Fruit fly (Drosophila melanogaster) whole organism, prepupa: ENCODE results near the gene Gli.
A peak's percentile ranks its signal among the peaks of the same experiment; 100 is the strongest.

Source experiments
- Blimp-1 ChIP-seq: fragments of 200-800 bp; sonication (Bioruptor generic); optimal IDR thresholded peaks from 3 replicates; lab custom pipeline; 2017; ENCODE audit warnings: missing biosample characterization, missing genetic modification characterization, mild to moderate bottlenecking, moderate library complexity, missing genetic modification reagents
- CG10631 ChIP-seq: fragments of 200-800 bp; sonication (Bioruptor generic); optimal IDR thresholded peaks from 2 replicates; lab custom pipeline; 2016; ENCODE audit warnings: missing biosample characterization, missing genetic modification characterization
- CG10669 ChIP-seq: fragments of 200-800 bp; sonication (Bioruptor generic); optimal IDR thresholded peaks from 3 replicates; lab custom pipeline; 2018; ENCODE audit warnings: missing biosample characterization, mild to moderate bottlenecking, missing genetic modification characterization, moderate library complexity
- CG11294 ChIP-seq: fragments of 200-800 bp; sonication (Bioruptor generic); IDR thresholded peaks from 2 replicates; pipeline ENCODE4 v1.3.6; 2022; ENCODE audit warnings: missing biosample characterization, missing genetic modification characterization
- CG11762 ChIP-seq: fragments of 200-800 bp; sonication (Bioruptor generic); optimal IDR thresholded peaks from 3 replicates; lab custom pipeline; 2016; ENCODE audit warnings: missing biosample characterization, missing genetic modification characterization; ENCODE audit not compliant: insufficient read depth
- CG16779 ChIP-seq: fragments of 200-800 bp; sonication (Bioruptor generic); optimal IDR thresholded peaks from 3 replicates; lab custom pipeline; 2017; ENCODE audit warnings: missing biosample characterization, mild to moderate bottlenecking, missing genetic modification characterization
- CG31627 ChIP-seq: fragments of 200-800 bp; sonication (Bioruptor generic); optimal IDR thresholded peaks from 3 replicates; lab custom pipeline; 2016; ENCODE audit warnings: missing biosample characterization, missing genetic modification characterization
- CG32006 ChIP-seq: fragments of 200-800 bp; sonication (Bioruptor generic); optimal IDR thresholded peaks from 3 replicates; lab custom pipeline; 2017; ENCODE audit warnings: missing biosample characterization, mild to moderate bottlenecking, missing genetic modification characterization
- CG34406 ChIP-seq: fragments of 200-800 bp; sonication (Bioruptor generic); optimal IDR thresholded peaks from 3 replicates; lab custom pipeline; 2016; ENCODE audit warnings: missing biosample characterization, missing genetic modification characterization
- CG3919 ChIP-seq: fragments of 200-800 bp; sonication (Bioruptor generic); optimal IDR thresholded peaks from 3 replicates; lab custom pipeline; 2016; ENCODE audit warnings: missing biosample characterization, missing genetic modification characterization
- CG4318 ChIP-seq: fragments of 200-800 bp; sonication (Bioruptor generic); optimal IDR thresholded peaks from 3 replicates; lab custom pipeline; 2017; ENCODE audit warnings: missing biosample characterization, mild to moderate bottlenecking, missing genetic modification characterization
- CG6792 ChIP-seq: fragments of 200-800 bp; sonication (Bioruptor generic); optimal IDR thresholded peaks from 3 replicates; lab custom pipeline; 2016; ENCODE audit warnings: missing biosample characterization, missing genetic modification characterization
- CG6808 ChIP-seq: fragments of 200-800 bp; sonication (Bioruptor generic); optimal IDR thresholded peaks from 3 replicates; lab custom pipeline; 2017; ENCODE audit warnings: missing biosample characterization, missing genetic modification characterization, mild to moderate bottlenecking, moderate library complexity, missing genetic modification reagents
- CG6854 ChIP-seq: fragments of 200-800 bp; sonication (Bioruptor generic); optimal IDR thresholded peaks from 2 replicates; lab custom pipeline; 2017; ENCODE audit warnings: missing biosample characterization, mild to moderate bottlenecking, missing genetic modification characterization
- CG7368 ChIP-seq: fragments of 200-800 bp; sonication (Bioruptor generic); optimal IDR thresholded peaks from 3 replicates; lab custom pipeline; 2016; ENCODE audit warnings: missing biosample characterization, missing genetic modification characterization
- CG8119 ChIP-seq: fragments of 200-800 bp; sonication (Bioruptor generic); IDR thresholded peaks from 3 replicates; pipeline ENCODE4 v1.3.6; 2022; ENCODE audit warnings: missing biosample characterization, missing genetic modification characterization
- CG8632 ChIP-seq: fragments of 200-800 bp; sonication (Bioruptor generic); optimal IDR thresholded peaks from 3 replicates; lab custom pipeline; 2016; ENCODE audit warnings: missing biosample characterization, missing genetic modification characterization
- CG9139 ChIP-seq: fragments of 200-800 bp; sonication (Bioruptor generic); optimal IDR thresholded peaks from 3 replicates; lab custom pipeline; 2017; ENCODE audit warnings: missing biosample characterization, mild to moderate bottlenecking, missing genetic modification characterization
- Eip78C ChIP-seq: fragments of 200-800 bp; sonication (Bioruptor generic); peaks from one replicate; lab custom pipeline; 2016; ENCODE audit warnings: missing biosample characterization, missing genetic modification characterization
- Eip93F ChIP-seq: fragments of 200-800 bp; sonication (Bioruptor generic); optimal IDR thresholded peaks from 2 replicates; lab custom pipeline; 2016; ENCODE audit warnings: missing biosample characterization, mild to moderate bottlenecking, missing genetic modification characterization
- Ets21C ChIP-seq: fragments of 200-800 bp; sonication (Bioruptor generic); optimal IDR thresholded peaks from 3 replicates; lab custom pipeline; 2016; ENCODE audit warnings: missing biosample characterization, missing genetic modification characterization
- Ets96B ChIP-seq: fragments of 200-800 bp; optimal IDR thresholded peaks from 2 replicates; lab custom pipeline; 2019; ENCODE audit warnings: missing biosample characterization, mild to moderate bottlenecking, missing genetic modification characterization, moderate library complexity
- Hr38 ChIP-seq: sonication (Bioruptor generic); optimal IDR thresholded peaks from 2 replicates; lab custom pipeline; 2016; ENCODE audit warnings: missing biosample characterization, missing genetic modification characterization
- Hr4 ChIP-seq: fragments of 200-800 bp; sonication (Bioruptor generic); optimal IDR thresholded peaks from 3 replicates; lab custom pipeline; 2016; ENCODE audit warnings: missing biosample characterization, missing genetic modification characterization
- Lpt ChIP-seq: fragments of 200-800 bp; sonication (Bioruptor generic); optimal IDR thresholded peaks from 3 replicates; lab custom pipeline; 2016; ENCODE audit warnings: missing biosample characterization, missing genetic modification characterization
- Sox102F ChIP-seq: fragments of 200-800 bp; sonication (Bioruptor generic); optimal IDR thresholded peaks from 2 replicates; lab custom pipeline; 2016; ENCODE audit warnings: missing biosample characterization, mild to moderate bottlenecking, missing genetic modification characterization
- acj6 ChIP-seq: fragments of 200-800 bp; sonication (Bioruptor generic); optimal IDR thresholded peaks from 3 replicates; lab custom pipeline; 2016; ENCODE audit warnings: missing biosample characterization, missing genetic modification characterization
- dac ChIP-seq: fragments of 200-800 bp; sonication (Bioruptor generic); optimal IDR thresholded peaks from 2 replicates; lab custom pipeline; 2017; ENCODE audit warnings: missing biosample characterization, mild to moderate bottlenecking, missing genetic modification characterization
- eg ChIP-seq: fragments of 200-800 bp; sonication (Bioruptor generic); IDR thresholded peaks from 3 replicates; pipeline ENCODE4 v1.3.6; 2022; ENCODE audit warnings: missing biosample characterization, missing genetic modification characterization
- esn ChIP-seq: fragments of 200-800 bp; sonication (Bioruptor generic); optimal IDR thresholded peaks from 2 replicates; lab custom pipeline; 2016; ENCODE audit warnings: missing biosample characterization, mild to moderate bottlenecking, missing genetic modification characterization, moderate library complexity
- fd59A ChIP-seq: fragments of 200-800 bp; sonication (Bioruptor generic); optimal IDR thresholded peaks from 2 replicates; lab custom pipeline; 2017; ENCODE audit warnings: missing biosample characterization, mild to moderate bottlenecking, missing genetic modification characterization, missing genetic modification reagents
- fkh ChIP-seq: fragments of 200-800 bp; sonication (Bioruptor generic); optimal IDR thresholded peaks from 3 replicates; lab custom pipeline; 2017; ENCODE audit warnings: missing biosample characterization, mild to moderate bottlenecking, missing genetic modification characterization, moderate library complexity
- lz ChIP-seq: fragments of 200-800 bp; sonication (Bioruptor generic); optimal IDR thresholded peaks from 3 replicates; lab custom pipeline; 2016; ENCODE audit warnings: missing biosample characterization, missing genetic modification characterization
- net ChIP-seq: fragments of 200-800 bp; sonication (Bioruptor generic); optimal IDR thresholded peaks from 3 replicates; lab custom pipeline; 2016; ENCODE audit warnings: missing biosample characterization, missing genetic modification characterization
- pdm3 ChIP-seq: fragments of 200-800 bp; sonication (Bioruptor generic); optimal IDR thresholded peaks from 3 replicates; lab custom pipeline; 2016; ENCODE audit warnings: missing biosample characterization, missing genetic modification characterization
- salr ChIP-seq, 2 experiments: fragments of 200-800 bp; sonication (Bioruptor generic); optimal IDR thresholded peaks; 3 replicates each; lab custom pipeline; 2016 to 2018; ENCODE audit warnings: missing biosample characterization in 2 of 2, missing genetic modification characterization in 2 of 2, mild to moderate bottlenecking in 1 of 2
- spab ChIP-seq: fragments of 200-800 bp; sonication (Bioruptor generic); optimal IDR thresholded peaks from 2 replicates; lab custom pipeline; 2017; ENCODE audit warnings: missing biosample characterization, mild to moderate bottlenecking, missing genetic modification characterization, missing genetic modification reagents
- svp ChIP-seq: fragments of 200-800 bp; sonication (Bioruptor generic); peaks from one replicate; lab custom pipeline; 2016; ENCODE audit warnings: missing biosample characterization, missing genetic modification characterization
- vri ChIP-seq: fragments of 200-800 bp; sonication (Bioruptor generic); optimal IDR thresholded peaks from 3 replicates; lab custom pipeline; 2016; ENCODE audit warnings: missing biosample characterization, mild to moderate bottlenecking, missing genetic modification characterization

Gene Gli

dm6 chr2L:15751259-15751555, 11.4 kb downstream of the Gli start:
- TF ChIP-seq CG6792 (GFP tag; lab: Kevin White, UChicago) (peak; percentile 9), CG6808 (GFP tag; lab: Kevin White, UChicago) (no peak)
- TF ChIP-seq, all 60 proteins: peak for 1

dm6 chr2L:15750523-15751258, 11.9 kb downstream of the Gli start, which contains the start of gene ND-B17:
Gene ND-B17 (minus strand): TSS chr2L:15751078.
- no peak for TF ChIP-seq Lpt (GFP tag; lab: Kevin White, UChicago)
- TF ChIP-seq CG16779 (tag; lab: Kevin White, UChicago) = no peak
- no peak for TF ChIP-seq CG8632
- no peak for TF ChIP-seq Eip78C (GFP tag; lab: Kevin White, UChicago)
- TF ChIP-seq dac (GFP tag; lab: Kevin White, UChicago) = no peak
- TF ChIP-seq lz = peak; percentile 40
- TF ChIP-seq Sox102F = no peak
- no peak for TF ChIP-seq net (GFP tag; lab: Kevin White, UChicago)
- TF ChIP-seq CG31627 = peak; percentile 54
- no peak for TF ChIP-seq CG11294 (GFP tag; lab: Robert Waterston, UW)
- TF ChIP-seq CG6854 (GFP tag; lab: Kevin White, UChicago) = no peak
- no peak for TF ChIP-seq fd59A
- no peak for TF ChIP-seq Eip93F (GFP tag; lab: Kevin White, UChicago)
- TF ChIP-seq Blimp-1 (GFP tag; lab: Kevin White, UChicago) = no peak
- no peak for TF ChIP-seq salr (GFP tag; optimal IDR thresholded peaks at IDR 0.05; lab: Kevin White, UChicago)
- TF ChIP-seq esn (GFP tag; lab: Kevin White, UChicago) = peak; percentile 36
- peak; percentile 59 for TF ChIP-seq vri (GFP tag; lab: Kevin White, UChicago)
- TF ChIP-seq, all 60 proteins: peak for 4

- TF ChIP-seq CG7368 (GFP tag; lab: Kevin White, UChicago) (no peak), acj6 (GFP tag; lab: Kevin White, UChicago) (no peak), CG8119 (no peak), fkh (GFP tag; lab: Kevin White, UChicago) (no peak), lz (no peak), CG11762 (GFP tag; lab: Kevin White, UChicago) (no peak), Ets21C (no peak), Ets96B (no peak), CG34406 (GFP tag; lab: Kevin White, UChicago) (no peak), CG16779 (tag; lab: Kevin White, UChicago) (no peak), CG3919 (no peak), spab (GFP tag; lab: Kevin White, UChicago) (no peak), dac (GFP tag; lab: Kevin White, UChicago) (no peak), CG10669 (GFP tag; lab: Kevin White, UChicago) (no peak), vri (GFP tag; lab: Kevin White, UChicago) (no peak), Sox102F (no peak), Hr4 (GFP tag; lab: Kevin White, UChicago) (no peak)
- TF ChIP-seq, all 60 proteins: peak for 0
Observed at dm6 chr2L:15749313-15749712, 13.2 kb downstream of the Gli start.

- TF ChIP-seq pdm3 (no peak), CG11762 (GFP tag; lab: Kevin White, UChicago) (no peak), eg (GFP tag; lab: Robert Waterston, UW) (no peak), Hr38 (GFP tag; lab: Kevin White, UChicago) (no peak), Lpt (GFP tag; lab: Kevin White, UChicago) (no peak), CG7368 (GFP tag; lab: Kevin White, UChicago) (no peak), CG4318 (GFP tag; lab: Kevin White, UChicago) (no peak), CG8632 (no peak), CG9139 (GFP tag; lab: Kevin White, UChicago) (no peak), CG16779 (tag; lab: Kevin White, UChicago) (no peak), CG11294 (GFP tag; lab: Robert Waterston, UW) (no peak), fkh (GFP tag; lab: Kevin White, UChicago) (no peak), CG32006 (GFP tag; lab: Kevin White, UChicago) (no peak), CG10631 (GFP tag; lab: Kevin White, UChicago) (no peak), svp (GFP tag; lab: Kevin White, UChicago) (no peak)
- TF ChIP-seq, all 60 proteins: peak for 0
Observed at dm6 chr2L:15748261-15748553, 14.4 kb downstream of the Gli start.
